Fruit fly (Drosophila melanogaster) Kc167 (cell line): ENCODE results near the gene RpL3.

Source experiments
- Sin3A ChIP-seq: fragments of >200 bp; optimal IDR thresholded peaks from 2 replicates; lab custom pipeline; 2018; ENCODE audit warnings: missing external identifiers
- h ChIP-seq: fragments of >200 bp; optimal IDR thresholded peaks from 3 replicates; lab custom pipeline; 2018; ENCODE audit warnings: missing external identifiers
- insv ChIP-seq: fragments of >200 bp; optimal IDR thresholded peaks from 3 replicates; lab custom pipeline; 2018; ENCODE audit warnings: missing external identifiers
- psq ChIP-seq: fragments of >200 bp; optimal IDR thresholded peaks from 2 replicates; lab custom pipeline; 2017; ENCODE audit warnings: missing external identifiers
- ttk ChIP-seq: sonication (Bioruptor generic); optimal IDR thresholded peaks from 2 replicates; lab custom pipeline; 2017; ENCODE audit warnings: missing external identifiers

- no peak for TF ChIP-seq psq (lab: Kevin White, UChicago)
- TF ChIP-seq h (lab: Kevin White, UChicago): no peak
- TF ChIP-seq ttk: no peak
- no peak for TF ChIP-seq insv (lab: Kevin White, UChicago)
- no peak for TF ChIP-seq Sin3A (lab: Kevin White, UChicago)
Observed at dm6 chr3R:11197389-11197716, 24.3 kb upstream of the RpL3 start, which contains the start of gene cu.
